Worm (Caenorhabditis elegans) whole organism, midembryonic: ENCODE data around the gene T24E12.12.

Experiments used
- T22C8.4 ChIP-seq: fragments of 200-800 bp; sonication (Bioruptor generic); IDR thresholded peaks from 2 replicates; pipeline ENCODE4 v1.3.6; 2022; ENCODE audit warnings: missing genetic modification characterization, missing compliant biosample characterization
- cog-1 ChIP-seq: sonication (generic microtip); optimal IDR thresholded peaks from 2 replicates; lab custom pipeline; 2016; ENCODE audit warnings: missing genetic modification characterization, missing compliant biosample characterization
- flt-1 ChIP-seq: fragments of 200-800 bp; sonication (Bioruptor generic); IDR thresholded peaks from 2 replicates; pipeline ENCODE4 v1.3.6; 2022; ENCODE audit warnings: missing genetic modification characterization, missing compliant biosample characterization
- klf-2 ChIP-seq: fragments of 200-800 bp; sonication (Bioruptor generic); conservative IDR thresholded peaks from 2 replicates; pipeline ENCODE4 v1.3.6; 2022; ENCODE audit warnings: missing genetic modification reagents, missing genetic modification characterization, missing compliant biosample characterization
- med-1 ChIP-seq: sonication (generic microtip); optimal IDR thresholded peaks from 2 replicates; lab custom pipeline; 2017; ENCODE audit warnings: missing genetic modification characterization, mild to moderate bottlenecking, missing compliant biosample characterization, antibody characterized with exemption, missing genetic modification reagents; ENCODE audit not compliant: insufficient read depth
- ref-1 ChIP-seq: fragments of 200-800 bp; sonication (Bioruptor generic); conservative IDR thresholded peaks from 2 replicates; pipeline ENCODE4 v1.3.6; 2022; ENCODE audit warnings: missing genetic modification reagents, missing genetic modification characterization, missing compliant biosample characterization
- tab-1 ChIP-seq: fragments of 200-800 bp; sonication (Bioruptor generic); IDR thresholded peaks from 2 replicates; pipeline ENCODE4 v1.3.6; 2022; ENCODE audit warnings: missing genetic modification characterization, missing compliant biosample characterization
- ztf-23 ChIP-seq: fragments of 200-800 bp; sonication (Bioruptor generic); IDR thresholded peaks from 2 replicates; pipeline ENCODE4 v1.3.6; 2022; ENCODE audit warnings: missing genetic modification reagents, missing genetic modification characterization, missing compliant biosample characterization
- ztf-29 ChIP-seq: fragments of 200-800 bp; sonication (Bioruptor generic); IDR thresholded peaks from 2 replicates; pipeline ENCODE4 v1.3.6; 2022; ENCODE audit warnings: missing genetic modification reagents, missing genetic modification characterization, missing compliant biosample characterization

T24E12.12 gene

ce11 chrII:3785257-3785656 lies 26.2 kb downstream of the T24E12.12 start, which contains the start of gene T24E12.1:
T24E12.1 (plus strand) TSS chrII:3785557.
- TF ChIP-seq T22C8.4 (GFP tag; lab: Robert Waterston, UW): no peak
- no peak for TF ChIP-seq med-1
- no peak for TF ChIP-seq flt-1 (GFP tag; lab: Robert Waterston, UW)
- no peak for TF ChIP-seq ztf-23
- no peak for TF ChIP-seq cog-1
- TF ChIP-seq ref-1 (GFP tag; lab: Robert Waterston, UW): no peak
- TF ChIP-seq tab-1 (GFP tag; lab: Robert Waterston, UW): no peak
- no peak for TF ChIP-seq klf-2 (GFP tag; lab: Robert Waterston, UW)

- no peak for TF ChIP-seq ref-1 (GFP tag; lab: Robert Waterston, UW)
- no peak for TF ChIP-seq med-1
- no peak for TF ChIP-seq ztf-23
- no peak for TF ChIP-seq klf-2 (GFP tag; lab: Robert Waterston, UW)
- no peak for TF ChIP-seq flt-1 (GFP tag; lab: Robert Waterston, UW)
- no peak for TF ChIP-seq T22C8.4 (GFP tag; lab: Robert Waterston, UW)
- TF ChIP-seq ztf-29 (GFP tag; lab: Robert Waterston, UW): no peak
- TF ChIP-seq cog-1: no peak
- no peak for TF ChIP-seq tab-1 (GFP tag; lab: Robert Waterston, UW)
These were observed 26.7 kb downstream of the T24E12.12 start for ce11 chrII:3785756-3786155.

ce11 chrII:3786538-3786937 lies 27.4 kb downstream of the T24E12.12 start:
- TF ChIP-seq ztf-23: no peak
- no peak for TF ChIP-seq ref-1 (GFP tag; lab: Robert Waterston, UW)
- TF ChIP-seq tab-1 (GFP tag; lab: Robert Waterston, UW): no peak
- TF ChIP-seq med-1: no peak
- TF ChIP-seq T22C8.4 (GFP tag; lab: Robert Waterston, UW): no peak
- TF ChIP-seq klf-2 (GFP tag; lab: Robert Waterston, UW): no peak
- no peak for TF ChIP-seq cog-1
- no peak for TF ChIP-seq ztf-29 (GFP tag; lab: Robert Waterston, UW)

ce11 chrII:3787151-3787550 lies 28.1 kb downstream of the T24E12.12 start, which contains the start of gene T24E12.13:
T24E12.13 (plus strand) TSS chrII:3787451.
- TF ChIP-seq ztf-23 (no peak), tab-1 (GFP tag; lab: Robert Waterston, UW) (no peak), med-1 (no peak), T22C8.4 (GFP tag; lab: Robert Waterston, UW) (no peak), klf-2 (GFP tag; lab: Robert Waterston, UW) (no peak), flt-1 (GFP tag; lab: Robert Waterston, UW) (no peak), ref-1 (GFP tag; lab: Robert Waterston, UW) (no peak), cog-1 (no peak), ztf-29 (GFP tag; lab: Robert Waterston, UW) (no peak)

ce11 chrII:3788356-3788962 lies 29.4 kb downstream of the T24E12.12 start:
- TF ChIP-seq ztf-29 (GFP tag; lab: Robert Waterston, UW) (no peak), klf-2 (GFP tag; lab: Robert Waterston, UW) (no peak), cog-1 (no peak), ref-1 (GFP tag; lab: Robert Waterston, UW) (no peak), flt-1 (GFP tag; lab: Robert Waterston, UW) (no peak), tab-1 (GFP tag; lab: Robert Waterston, UW) (no peak)

ce11 chrII:3793336-3793735 lies 34.2 kb downstream of the T24E12.12 start, which contains the start of gene fbxb-99:
fbxb-99 (minus strand) TSS chrII:3793436.
- TF ChIP-seq cog-1: no peak
- no peak for TF ChIP-seq ztf-29 (GFP tag; lab: Robert Waterston, UW)
- no peak for TF ChIP-seq ztf-23
- TF ChIP-seq flt-1 (GFP tag; lab: Robert Waterston, UW): no peak

- TF ChIP-seq klf-2 (GFP tag; lab: Robert Waterston, UW): no peak
- TF ChIP-seq T22C8.4 (GFP tag; lab: Robert Waterston, UW): no peak
- no peak for TF ChIP-seq ref-1 (GFP tag; lab: Robert Waterston, UW)
- no peak for TF ChIP-seq flt-1 (GFP tag; lab: Robert Waterston, UW)
- no peak for TF ChIP-seq med-1
- no peak for TF ChIP-seq tab-1 (GFP tag; lab: Robert Waterston, UW)
- TF ChIP-seq ztf-29 (GFP tag; lab: Robert Waterston, UW): no peak
- TF ChIP-seq ztf-23: no peak
- no peak for TF ChIP-seq cog-1
These were observed 36.2 kb downstream of the T24E12.12 start, which contains the start of gene Y8A9A.2 for ce11 chrII:3795323-3795722. Y8A9A.2 (plus strand) TSS chrII:3795623.

- no peak for TF ChIP-seq T22C8.4 (GFP tag; lab: Robert Waterston, UW)
- TF ChIP-seq ref-1 (GFP tag; lab: Robert Waterston, UW): no peak
- no peak for TF ChIP-seq klf-2 (GFP tag; lab: Robert Waterston, UW)
These were observed 44.1 kb downstream of the T24E12.12 start, which contains the start of gene ins-32 for ce11 chrII:3803219-3803618. ins-32 (minus strand) TSS chrII:3803319.

- TF ChIP-seq med-1: no peak
- no peak for TF ChIP-seq ztf-23
These were observed 46.4 kb downstream of the T24E12.12 start for ce11 chrII:3805518-3805917.

- TF ChIP-seq klf-2 (GFP tag; lab: Robert Waterston, UW) (no peak), flt-1 (GFP tag; lab: Robert Waterston, UW) (no peak)
These were observed 47.9 kb downstream of the T24E12.12 start, which contains the start of gene F54D10.4 for ce11 chrII:3806964-3807363. F54D10.4 (minus strand) TSS chrII:3807064.

- TF ChIP-seq ztf-29 (GFP tag; lab: Robert Waterston, UW): no peak
- TF ChIP-seq med-1: peak; percentile 65
- TF ChIP-seq flt-1 (GFP tag; lab: Robert Waterston, UW): 0 out of 2 replicates have a peak, but pooled peaks have one; percentile 18
- TF ChIP-seq ztf-23: peak; percentile 50; the same call in 1 of the 2 replicates
- no peak for TF ChIP-seq tab-1 (GFP tag; lab: Robert Waterston, UW)
- no peak for TF ChIP-seq klf-2 (GFP tag; lab: Robert Waterston, UW)
These were observed 49.0 kb downstream of the T24E12.12 start, which contains the start of gene F54D10.5 for ce11 chrII:3808104-3808503. F54D10.5 (minus strand) TSS chrII:3808177.
